Worm (Caenorhabditis elegans) whole organism, mixed stage, embryonic: Measurements from ENCODE around the gene ddo-3.

ENCODE experiments used
- bed-3 ChIP-seq: fragments of 200-800 bp; sonication (Bioruptor generic); optimal IDR thresholded peaks from 3 replicates; lab custom pipeline; 2018; ENCODE audit warnings: mild to moderate bottlenecking, missing genetic modification characterization, moderate library complexity, missing compliant biosample characterization
- blmp-1 ChIP-seq: fragments of 150-350 bp; optimal IDR thresholded peaks from 2 replicates; lab custom pipeline; 2014; ENCODE audit warnings: missing biosample characterization, missing genetic modification characterization
- ceh-43 ChIP-seq: fragments of 200-800 bp; sonication (Bioruptor generic); optimal IDR thresholded peaks from 2 replicates; lab custom pipeline; 2018; ENCODE audit warnings: mild to moderate bottlenecking, missing genetic modification characterization, moderate library complexity, missing compliant biosample characterization
- ceh-83 ChIP-seq: fragments of 200-800 bp; sonication (Bioruptor generic); optimal IDR thresholded peaks from 2 replicates; lab custom pipeline; 2018; ENCODE audit warnings: mild to moderate bottlenecking, missing genetic modification characterization, missing compliant biosample characterization
- ces-1 ChIP-seq: fragments of 150-350 bp; optimal IDR thresholded peaks from 2 replicates; lab custom pipeline; 2014; ENCODE audit warnings: missing biosample characterization, missing genetic modification reagents, missing genetic modification characterization
- cnd-1 ChIP-seq: fragments of 200-800 bp; sonication (Bioruptor generic); optimal IDR thresholded peaks from 2 replicates; lab custom pipeline; 2018; ENCODE audit warnings: mild to moderate bottlenecking, missing genetic modification characterization, missing compliant biosample characterization
- drap-1 ChIP-seq: fragments of 200-800 bp; sonication (Bioruptor generic); optimal IDR thresholded peaks from 3 replicates; lab custom pipeline; 2018; ENCODE audit warnings: mild to moderate bottlenecking, missing genetic modification characterization, missing compliant biosample characterization
- elt-1 ChIP-seq: sonication (generic microtip); optimal IDR thresholded peaks from 2 replicates; lab custom pipeline; 2017; ENCODE audit warnings: missing genetic modification characterization, mild to moderate bottlenecking, missing compliant biosample characterization, antibody characterized with exemption, moderate library complexity, borderline replicate concordance; ENCODE audit not compliant: insufficient read depth
- elt-3 ChIP-seq: fragments of 150-350 bp; optimal IDR thresholded peaks from 2 replicates; lab custom pipeline; 2014; ENCODE audit warnings: missing biosample characterization, missing genetic modification characterization
- flh-1 ChIP-seq: fragments of 200-800 bp; sonication (Bioruptor generic); optimal IDR thresholded peaks from 2 replicates; lab custom pipeline; 2018; ENCODE audit warnings: mild to moderate bottlenecking, missing genetic modification characterization, moderate library complexity, missing compliant biosample characterization
- ham-2 ChIP-seq: fragments of 200-800 bp; sonication (Bioruptor generic); optimal IDR thresholded peaks from 2 replicates; lab custom pipeline; 2018; ENCODE audit warnings: mild to moderate bottlenecking, missing genetic modification characterization, missing compliant biosample characterization
- lin-13 ChIP-seq: fragments of 150-350 bp; optimal IDR thresholded peaks from 2 replicates; lab custom pipeline; 2014; ENCODE audit warnings: missing biosample characterization, missing genetic modification characterization
- lin-32 ChIP-seq: fragments of 200-800 bp; sonication (Bioruptor generic); optimal IDR thresholded peaks from 2 replicates; lab custom pipeline; 2018; ENCODE audit warnings: mild to moderate bottlenecking, missing genetic modification characterization, missing compliant biosample characterization
- mab-5 ChIP-seq: fragments of 150-350 bp; optimal IDR thresholded peaks from 2 replicates; lab custom pipeline; 2014; ENCODE audit warnings: missing biosample characterization, missing genetic modification characterization
- mls-2 ChIP-seq: sonication (generic microtip); optimal IDR thresholded peaks from 2 replicates; lab custom pipeline; 2016; ENCODE audit warnings: mild to moderate bottlenecking, missing genetic modification characterization, moderate library complexity, missing compliant biosample characterization
- nhr-12 ChIP-seq: fragments of 150-350 bp; optimal IDR thresholded peaks from 2 replicates; lab custom pipeline; 2014; ENCODE audit warnings: missing biosample characterization, missing genetic modification characterization
- nhr-237 ChIP-seq: fragments of 150-350 bp; optimal IDR thresholded peaks from 2 replicates; lab custom pipeline; 2014; ENCODE audit warnings: missing biosample characterization, missing genetic modification characterization
- nhr-28 ChIP-seq: fragments of 150-350 bp; optimal IDR thresholded peaks from 2 replicates; lab custom pipeline; 2014; ENCODE audit warnings: missing biosample characterization, missing genetic modification characterization
- nhr-76 ChIP-seq: sonication (generic microtip); optimal IDR thresholded peaks from 2 replicates; lab custom pipeline; 2017; ENCODE audit warnings: missing biosample characterization, missing genetic modification characterization
- pha-4 ChIP-seq: fragments of 150-350 bp; optimal IDR thresholded peaks from 2 replicates; lab custom pipeline; 2018; ENCODE audit warnings: missing biosample characterization, missing genetic modification reagents, missing genetic modification characterization
- sem-2 ChIP-seq: fragments of 200-800 bp; sonication (Bioruptor generic); optimal IDR thresholded peaks from 2 replicates; lab custom pipeline; 2018; ENCODE audit warnings: mild to moderate bottlenecking, missing genetic modification characterization, missing compliant biosample characterization
- sptf-1 ChIP-seq: sonication (generic microtip); optimal IDR thresholded peaks from 2 replicates; lab custom pipeline; 2017; ENCODE audit warnings: mild to moderate bottlenecking, missing genetic modification characterization, moderate library complexity, missing compliant biosample characterization
- tbx-8 ChIP-seq: fragments of 200-800 bp; sonication (Bioruptor generic); optimal IDR thresholded peaks from 2 replicates; lab custom pipeline; 2018; ENCODE audit warnings: mild to moderate bottlenecking, missing genetic modification characterization, moderate library complexity, missing compliant biosample characterization
- unc-120 ChIP-seq: sonication (generic microtip); optimal IDR thresholded peaks from 2 replicates; lab custom pipeline; 2017; ENCODE audit warnings: missing genetic modification characterization, missing compliant biosample characterization; ENCODE audit not compliant: poor library complexity, severe bottlenecking
- unc-39 ChIP-seq: fragments of 150-350 bp; optimal IDR thresholded peaks from 2 replicates; lab custom pipeline; 2014; ENCODE audit warnings: missing biosample characterization, missing genetic modification characterization
- unc-62 ChIP-seq: fragments of 150-350 bp; optimal IDR thresholded peaks from 2 replicates; lab custom pipeline; 2014; ENCODE audit warnings: missing biosample characterization, missing genetic modification reagents, missing genetic modification characterization
- zip-8 ChIP-seq: fragments of 150-350 bp; optimal IDR thresholded peaks from 2 replicates; lab custom pipeline; 2014; ENCODE audit warnings: missing biosample characterization, missing genetic modification characterization
- ztf-11 ChIP-seq: fragments of 150-350 bp; optimal IDR thresholded peaks from 2 replicates; lab custom pipeline; 2014; ENCODE audit warnings: missing biosample characterization, missing genetic modification characterization

ddo-3 gene

DNA sequence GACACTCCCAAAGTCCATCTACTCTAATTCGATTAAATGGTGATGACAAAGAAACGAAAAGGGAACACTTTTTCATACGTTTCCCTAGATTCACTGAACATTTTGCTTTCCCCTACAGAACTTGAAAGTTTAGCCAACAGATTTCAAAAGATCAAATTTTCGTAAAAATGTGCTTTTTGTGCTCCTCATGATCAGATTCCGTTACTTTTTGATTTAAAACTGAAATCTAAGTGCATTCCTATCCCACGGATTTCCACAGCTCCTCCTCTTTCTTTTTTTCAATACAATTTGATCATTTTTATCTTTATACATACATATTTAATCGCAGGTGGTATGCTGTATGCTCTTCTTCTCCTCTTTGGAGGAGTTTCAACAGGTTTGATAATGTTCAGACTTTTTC lies at the start of gene ddo-3:
Gene ddo-3 (plus strand): TSS at position 301 of the 400 bp plus-strand sequence.
- TF ChIP-seq unc-39 (no peak), lin-32 (GFP tag; lab: Kevin White, UChicago) (no peak), unc-120 (no peak), elt-3 (tag; lab: Kevin White, UChicago) (no peak), mab-5 (tag; lab: Kevin White, UChicago) (no peak), nhr-76 (no peak), zip-8 (tag; lab: Kevin White, UChicago) (no peak), elt-1 (tag; lab: Kevin White, UChicago) (no peak), unc-62 (no peak), drap-1 (no peak), flh-1 (GFP tag; lab: Kevin White, UChicago) (no peak), cnd-1 (tag; lab: Kevin White, UChicago) (no peak), lin-13 (tag; lab: Kevin White, UChicago) (no peak), ceh-83 (GFP tag; lab: Kevin White, UChicago) (no peak), nhr-28 (tag; lab: Kevin White, UChicago) (no peak), sptf-1 (no peak), tbx-8 (GFP tag; lab: Kevin White, UChicago) (no peak), ceh-43 (GFP tag; lab: Kevin White, UChicago) (no peak), ham-2 (GFP tag; lab: Kevin White, UChicago) (no peak), ztf-11 (tag; lab: Kevin White, UChicago) (no peak)

DNA sequence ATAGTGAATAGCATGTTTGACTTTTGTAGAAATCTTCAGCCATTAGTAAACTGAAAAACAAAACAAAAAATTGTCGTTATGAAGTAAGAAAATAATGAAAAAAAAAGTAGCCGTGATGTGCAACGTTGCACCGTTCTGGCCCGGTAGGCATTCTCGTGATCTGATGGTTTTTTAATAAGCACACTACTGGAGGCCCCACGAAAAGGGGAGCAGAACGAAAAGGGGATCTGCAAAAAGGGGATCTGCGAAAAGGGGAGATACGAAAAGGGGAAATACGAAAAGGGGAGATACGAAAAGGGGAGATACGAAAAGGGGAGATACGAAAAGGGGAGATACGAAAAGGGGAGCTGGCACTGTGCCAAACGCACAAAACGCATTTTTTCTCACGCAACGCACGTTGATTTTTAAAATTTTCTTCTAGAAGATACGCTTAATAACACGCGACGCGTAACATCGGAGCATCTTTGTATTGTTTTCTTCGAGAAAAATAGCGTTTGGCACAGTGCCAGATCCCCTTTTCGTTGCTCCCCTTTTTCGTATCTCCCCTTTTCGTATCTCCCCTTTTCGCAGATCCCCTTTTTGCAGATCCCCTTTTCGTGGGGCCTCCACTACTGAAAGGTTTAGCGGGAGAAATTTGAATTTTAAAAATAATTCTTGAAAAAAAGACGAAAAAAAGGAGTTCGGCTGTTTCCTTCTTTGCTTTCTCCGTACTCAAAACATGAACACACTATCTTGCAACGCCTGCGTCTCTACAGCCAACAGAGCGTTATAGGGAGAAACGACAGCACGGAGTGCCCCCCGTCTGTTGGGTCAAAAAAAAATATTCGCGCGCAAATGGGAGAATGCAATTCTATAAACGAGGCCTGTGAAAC lies 36.2 kb upstream of the ddo-3 start, which contains the start of gene C09E7.7:
Gene C09E7.7 (minus strand): TSS at position 57 of the 872 bp plus-strand sequence.
- TF ChIP-seq sptf-1: peak; percentile 67
- peak; percentile 27 for TF ChIP-seq ces-1 (GFP tag; lab: Kevin White, UChicago)
- peak; percentile 47 for TF ChIP-seq cnd-1 (tag; lab: Kevin White, UChicago)
- TF ChIP-seq lin-13 (tag; lab: Kevin White, UChicago): peak; percentile 40
- TF ChIP-seq mls-2 (tag; lab: Kevin White, UChicago): peak; percentile 38
- TF ChIP-seq sem-2 (GFP tag; lab: Kevin White, UChicago): peak; percentile 13
- TF ChIP-seq drap-1: peak; percentile 35
- TF ChIP-seq, all 35 proteins: peak for 7; not testable (repeated sequence) for 28

DNA sequence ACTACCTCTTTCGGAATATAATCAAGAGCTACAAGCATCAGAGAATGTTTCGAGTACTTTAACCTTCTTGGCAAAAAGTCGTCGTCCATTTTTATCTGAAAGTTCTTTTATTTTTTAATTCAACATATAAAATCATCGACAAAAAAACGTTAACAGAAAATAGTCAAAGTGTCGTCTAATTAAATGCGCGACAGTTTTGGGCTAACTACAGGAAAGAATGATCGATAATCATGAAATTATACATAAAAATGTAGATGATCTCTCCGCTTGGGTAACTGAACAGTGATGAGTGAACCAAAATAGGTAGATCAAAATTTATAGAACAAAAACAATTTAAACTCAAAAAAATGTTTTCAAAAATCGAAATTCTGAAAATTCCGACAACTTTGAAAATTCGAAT lies 29.2 kb upstream of the ddo-3 start, which contains the start of gene C09E7.8:
Gene C09E7.8 (minus strand): TSS at position 101 of the 400 bp plus-strand sequence.
- TF ChIP-seq drap-1: no peak

DNA sequence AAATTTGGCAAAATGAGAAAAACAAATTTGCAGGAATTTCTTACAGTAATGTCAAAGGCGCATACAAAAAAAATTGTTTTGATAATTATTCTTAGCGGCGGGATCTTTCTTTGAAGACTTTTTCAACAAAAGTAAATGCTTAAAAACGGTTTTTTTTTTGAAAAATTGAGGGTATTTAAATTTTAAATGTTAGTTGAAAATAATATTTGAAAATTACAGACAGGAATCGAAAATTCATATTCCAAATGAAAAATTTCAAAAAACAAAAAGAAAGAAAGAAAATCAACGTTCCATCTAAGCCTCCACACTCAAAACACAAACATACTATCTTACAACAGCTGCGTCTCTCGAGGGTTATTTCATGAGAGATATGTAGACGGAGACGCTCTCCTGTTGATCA lies 10.5 kb upstream of the ddo-3 start:
- TF ChIP-seq unc-39 (no peak), nhr-237 (tag; lab: Kevin White, UChicago) (no peak), blmp-1 (no peak), cnd-1 (tag; lab: Kevin White, UChicago) (no peak), ztf-11 (tag; lab: Kevin White, UChicago) (no peak), unc-62 (no peak), nhr-76 (no peak), ces-1 (GFP tag; lab: Kevin White, UChicago) (no peak), mab-5 (tag; lab: Kevin White, UChicago) (no peak), nhr-12 (tag; lab: Kevin White, UChicago) (no peak), ceh-43 (GFP tag; lab: Kevin White, UChicago) (no peak), nhr-28 (tag; lab: Kevin White, UChicago) (no peak), bed-3 (GFP tag; lab: Kevin White, UChicago) (no peak), elt-3 (tag; lab: Kevin White, UChicago) (no peak), pha-4 (tag; lab: Kevin White, UChicago) (no peak)

DNA sequence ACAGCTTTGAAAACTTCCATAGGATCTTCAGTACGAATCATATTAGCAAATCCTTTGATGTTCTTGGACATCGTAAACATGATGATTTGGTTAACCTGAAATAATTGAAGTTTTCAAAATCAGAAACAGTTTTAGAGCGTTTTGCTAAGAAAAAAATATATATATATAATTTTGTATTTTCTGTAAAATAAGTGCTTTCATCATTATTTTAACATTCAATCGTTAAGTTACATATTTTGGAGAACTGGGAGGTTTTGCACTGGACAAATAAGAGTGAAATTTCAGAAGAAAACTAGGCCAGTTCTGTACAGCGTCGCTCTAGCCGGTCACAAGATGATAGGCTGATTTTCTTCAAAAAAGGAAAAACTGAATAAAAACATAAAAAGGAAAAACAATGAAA lies 9.2 kb upstream of the ddo-3 start, which contains the start of gene F27B3.6:
Gene F27B3.6 (minus strand): TSS at position 101 of the 400 bp plus-strand sequence.
- no peak for TF ChIP-seq blmp-1
- no peak for TF ChIP-seq mab-5 (tag; lab: Kevin White, UChicago)
- no peak for TF ChIP-seq cnd-1 (tag; lab: Kevin White, UChicago)
- TF ChIP-seq ham-2 (GFP tag; lab: Kevin White, UChicago): no peak
- TF ChIP-seq zip-8 (tag; lab: Kevin White, UChicago): no peak
- no peak for TF ChIP-seq sem-2 (GFP tag; lab: Kevin White, UChicago)
